Worm (Caenorhabditis elegans) whole organism, midembryonic: ENCODE results near the gene M116.5.

Experiments
- T22C8.4 ChIP-seq: fragments of 200-800 bp; sonication (Bioruptor generic); IDR thresholded peaks from 2 replicates; pipeline ENCODE4 v1.3.6; 2022; ENCODE audit warnings: missing genetic modification characterization, missing compliant biosample characterization
- cog-1 ChIP-seq: sonication (generic microtip); optimal IDR thresholded peaks from 2 replicates; lab custom pipeline; 2016; ENCODE audit warnings: missing genetic modification characterization, missing compliant biosample characterization
- flt-1 ChIP-seq: fragments of 200-800 bp; sonication (Bioruptor generic); IDR thresholded peaks from 2 replicates; pipeline ENCODE4 v1.3.6; 2022; ENCODE audit warnings: missing genetic modification characterization, missing compliant biosample characterization
- klf-2 ChIP-seq: fragments of 200-800 bp; sonication (Bioruptor generic); conservative IDR thresholded peaks from 2 replicates; pipeline ENCODE4 v1.3.6; 2022; ENCODE audit warnings: missing genetic modification reagents, missing genetic modification characterization, missing compliant biosample characterization
- med-1 ChIP-seq: sonication (generic microtip); optimal IDR thresholded peaks from 2 replicates; lab custom pipeline; 2017; ENCODE audit warnings: missing genetic modification characterization, mild to moderate bottlenecking, missing compliant biosample characterization, antibody characterized with exemption, missing genetic modification reagents; ENCODE audit not compliant: insufficient read depth
- ref-1 ChIP-seq: fragments of 200-800 bp; sonication (Bioruptor generic); conservative IDR thresholded peaks from 2 replicates; pipeline ENCODE4 v1.3.6; 2022; ENCODE audit warnings: missing genetic modification reagents, missing genetic modification characterization, missing compliant biosample characterization
- tab-1 ChIP-seq: fragments of 200-800 bp; sonication (Bioruptor generic); IDR thresholded peaks from 2 replicates; pipeline ENCODE4 v1.3.6; 2022; ENCODE audit warnings: missing genetic modification characterization, missing compliant biosample characterization
- ztf-23 ChIP-seq: fragments of 200-800 bp; sonication (Bioruptor generic); IDR thresholded peaks from 2 replicates; pipeline ENCODE4 v1.3.6; 2022; ENCODE audit warnings: missing genetic modification reagents, missing genetic modification characterization, missing compliant biosample characterization
- ztf-29 ChIP-seq: fragments of 200-800 bp; sonication (Bioruptor generic); IDR thresholded peaks from 2 replicates; pipeline ENCODE4 v1.3.6; 2022; ENCODE audit warnings: missing genetic modification reagents, missing genetic modification characterization, missing compliant biosample characterization

M116.5 gene

ce11 chrIV:8451709-8452248 lies 30.9 kb upstream of the M116.5 start, which contains the start of gene eppl-1:
TSS of gene eppl-1 (minus strand) at chrIV:8451759.
- TF ChIP-seq ref-1 (GFP tag; lab: Robert Waterston, UW), result no peak

DNA sequence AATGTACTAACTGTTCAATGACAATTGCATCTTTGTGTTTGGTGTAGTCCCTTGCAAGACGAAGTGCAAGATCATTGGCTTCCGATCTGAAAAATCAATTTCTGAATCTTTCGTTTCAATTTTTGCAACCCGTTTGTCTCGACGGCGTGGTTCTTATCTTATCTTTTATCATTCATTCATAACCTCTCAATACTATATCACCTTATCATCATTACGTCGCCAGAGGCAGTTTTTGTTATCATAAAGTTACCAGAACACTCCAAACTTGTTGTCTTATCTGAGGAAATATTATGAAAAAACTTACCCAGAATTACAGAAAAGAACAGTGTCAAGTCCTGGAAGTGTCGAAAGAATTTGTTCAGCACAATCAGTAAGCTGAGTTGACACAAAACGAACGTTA lies 29.7 kb upstream of the M116.5 start:
- TF ChIP-seq cog-1 (tag; lab: Kevin White, UChicago), result no peak
- TF ChIP-seq med-1, result no peak
- TF ChIP-seq T22C8.4 (GFP tag; lab: Robert Waterston, UW), result no peak
- TF ChIP-seq ztf-23, result no peak

DNA sequence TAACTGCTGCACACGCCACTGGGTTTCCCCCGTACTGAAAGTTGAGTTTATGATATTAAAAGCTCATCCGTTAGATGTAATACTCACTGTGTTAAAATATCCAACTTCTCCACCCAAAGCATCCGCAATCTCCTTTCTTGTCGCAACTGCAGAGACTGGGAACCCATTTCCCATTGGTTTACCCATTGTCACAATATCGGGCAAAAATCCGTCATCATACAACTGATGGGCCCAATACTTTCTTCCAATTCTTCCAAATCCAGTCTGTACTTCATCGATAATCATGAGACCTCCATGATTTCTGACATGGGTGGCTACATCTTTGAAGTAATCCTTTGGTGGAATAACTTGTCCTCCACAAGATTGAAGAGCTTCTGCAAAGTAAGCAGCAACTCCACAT lies 29.0 kb upstream of the M116.5 start:
- TF ChIP-seq ztf-29 (no peak), flt-1 (GFP tag; lab: Robert Waterston, UW) (no peak), ztf-23 (no peak), tab-1 (no peak), med-1 (no peak), ref-1 (GFP tag; lab: Robert Waterston, UW) (no peak), cog-1 (tag; lab: Kevin White, UChicago) (no peak), T22C8.4 (GFP tag; lab: Robert Waterston, UW) (no peak), klf-2 (GFP tag; lab: Robert Waterston, UW) (no peak)

DNA sequence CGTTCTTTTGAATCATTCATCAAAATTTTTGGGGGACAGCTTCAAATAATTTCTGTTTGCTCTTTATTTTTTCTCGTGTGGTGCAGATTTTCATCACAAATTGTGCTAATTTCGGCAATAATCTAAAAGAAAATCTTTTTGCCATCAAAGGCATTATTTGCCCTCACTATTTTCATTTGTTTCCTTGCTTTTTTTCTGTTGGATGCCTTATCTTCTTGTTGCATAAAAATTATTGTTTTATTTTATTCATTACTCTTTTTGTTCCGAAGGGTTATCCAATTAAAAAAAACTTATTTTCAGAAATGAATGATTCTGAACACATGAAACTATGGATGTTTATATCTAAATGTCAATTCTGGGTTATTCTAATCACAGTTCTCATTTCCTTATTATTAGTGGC lies 26.0 kb upstream of the M116.5 start, which contains the start of gene T01B11.1:
Gene T01B11.1, plus strand, starts transcription at position 301 of the 400 bp plus-strand sequence.
- TF ChIP-seq ztf-23 (no peak), ztf-29 (no peak), ref-1 (GFP tag; lab: Robert Waterston, UW) (no peak), cog-1 (tag; lab: Kevin White, UChicago) (no peak), flt-1 (GFP tag; lab: Robert Waterston, UW) (no peak), klf-2 (GFP tag; lab: Robert Waterston, UW) (no peak), tab-1 (no peak), T22C8.4 (GFP tag; lab: Robert Waterston, UW) (no peak), med-1 (no peak)

DNA sequence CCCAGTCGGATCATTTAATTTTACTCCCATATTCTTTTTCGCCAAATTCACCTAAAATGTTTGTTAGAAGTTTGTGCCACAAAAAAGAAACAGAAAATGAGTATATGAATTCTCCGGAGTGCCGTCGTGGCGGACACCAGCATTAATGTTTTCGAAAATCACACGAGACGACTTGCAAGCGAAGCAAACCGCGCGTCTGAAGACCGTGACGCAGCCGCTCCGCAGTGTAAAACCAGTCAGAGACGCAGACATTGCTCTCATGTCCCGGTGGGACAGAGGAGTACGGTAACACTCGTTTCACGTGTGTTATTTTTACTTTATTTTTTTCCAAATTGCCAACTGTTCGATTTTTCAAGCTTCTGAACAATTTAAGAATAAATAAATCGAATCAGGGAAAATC lies 11.8 kb upstream of the M116.5 start, which contains the start of the genes T26A8.4 and pdtf-1:
Gene T26A8.4, minus strand, starts transcription at position 185 of the 400 bp plus-strand sequence.
Gene pdtf-1, plus strand, starts transcription at position 330 of the 400 bp plus-strand sequence.
- TF ChIP-seq ztf-29, result peak; percentile 59; the same call in 1 of the 2 replicates
- peak; percentile 94 for TF ChIP-seq cog-1 (tag; lab: Kevin White, UChicago)
- peak; percentile 73; the same call in 1 of the 2 replicates for TF ChIP-seq tab-1
- no peak for TF ChIP-seq med-1
- peak; percentile 51; the same call in 1 of the 2 replicates for TF ChIP-seq ztf-23
- TF ChIP-seq flt-1 (GFP tag; lab: Robert Waterston, UW), result peak; percentile 86
- TF ChIP-seq ref-1 (GFP tag; lab: Robert Waterston, UW), result no peak
- TF ChIP-seq T22C8.4 (GFP tag; lab: Robert Waterston, UW), result peak; percentile 29; the same call in 1 of the 2 replicates
- no peak for TF ChIP-seq klf-2 (GFP tag; lab: Robert Waterston, UW)

DNA sequence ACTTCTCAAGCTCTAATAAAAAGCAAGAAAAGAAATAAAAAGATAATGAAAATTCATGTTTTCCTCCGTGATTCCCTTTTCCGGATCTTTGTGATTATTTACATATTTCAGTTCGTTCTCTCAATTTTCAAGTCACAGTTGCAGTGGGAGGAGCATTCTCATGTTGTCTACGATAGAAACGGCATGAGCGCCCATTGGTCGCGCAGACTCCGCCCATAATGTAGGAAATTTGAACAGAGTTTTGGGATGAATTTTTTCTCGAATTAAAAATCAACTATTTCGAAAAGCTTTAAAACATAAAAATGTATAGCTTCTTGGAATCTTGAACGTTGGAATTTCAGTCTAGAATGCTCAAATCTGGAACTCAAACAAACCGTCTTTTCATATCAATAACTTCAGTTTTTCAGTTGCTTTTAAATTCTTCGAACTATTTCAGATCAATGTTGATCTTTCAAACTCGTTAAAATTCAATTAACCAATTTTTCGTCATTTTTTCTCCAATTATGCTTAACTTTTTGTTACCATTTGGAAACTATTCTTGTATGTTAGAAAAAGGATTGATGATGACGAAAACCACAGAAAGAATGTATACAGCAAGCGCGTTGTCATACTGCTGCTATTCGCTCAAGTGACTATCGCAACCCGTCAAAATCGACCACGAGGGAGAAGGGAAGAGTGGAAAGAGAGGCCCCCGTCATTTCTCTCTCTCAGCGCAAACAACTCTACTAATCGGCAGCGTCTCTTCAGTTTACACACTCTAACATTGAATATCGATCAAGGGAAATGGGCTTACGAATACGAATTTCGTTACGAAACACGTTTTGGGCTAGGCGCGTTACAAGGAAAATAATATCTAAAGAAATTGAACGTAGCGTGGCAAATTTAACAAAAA lies 11.0 kb upstream of the M116.5 start:
- TF ChIP-seq ztf-23 (peak; percentile 35; the same call in 1 of the 2 replicates), T22C8.4 (GFP tag; lab: Robert Waterston, UW) (peak; percentile 86), ref-1 (GFP tag; lab: Robert Waterston, UW) (no peak), flt-1 (GFP tag; lab: Robert Waterston, UW) (peak; percentile 83), klf-2 (GFP tag; lab: Robert Waterston, UW) (no peak), ztf-29 (peak; percentile 86)

ce11 chrIV:8428492-8428891 lies 7.6 kb upstream of the M116.5 start:
- TF ChIP-seq tab-1, result 0 out of 2 replicates have a peak, but pooled peaks have one; percentile 74
- no peak for TF ChIP-seq ztf-29
- peak; percentile 43 for TF ChIP-seq cog-1 (tag; lab: Kevin White, UChicago)
- no peak for TF ChIP-seq ref-1 (GFP tag; lab: Robert Waterston, UW)
- TF ChIP-seq ztf-23, result 0 out of 2 replicates have a peak, but pooled peaks have one; percentile 22
- TF ChIP-seq flt-1 (GFP tag; lab: Robert Waterston, UW), result peak; percentile 76

DNA sequence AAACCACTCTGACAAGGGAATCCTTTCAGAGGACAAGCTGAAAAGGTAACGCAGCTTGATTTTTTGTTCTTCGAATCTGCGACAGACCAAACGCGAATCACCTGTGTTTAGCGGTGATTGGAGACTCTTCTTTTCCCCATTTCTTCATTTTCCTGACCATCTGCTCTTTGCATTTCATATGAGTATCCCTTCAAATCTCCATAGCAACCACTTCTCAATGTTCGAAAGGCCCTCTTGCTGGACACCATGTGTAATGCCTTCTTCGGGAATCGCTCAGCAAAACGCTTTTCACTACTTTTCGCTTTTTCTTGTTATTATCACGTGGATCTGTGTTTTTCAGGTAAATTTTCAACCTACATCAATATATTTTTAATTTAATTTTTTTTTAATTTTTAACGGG lies 5.7 kb upstream of the M116.5 start, which contains the start of the genes T26A8.3 and tmem-231:
Gene T26A8.3, minus strand, starts transcription at position 101 of the 400 bp plus-strand sequence.
Gene tmem-231, plus strand, starts transcription at position 249 of the 400 bp plus-strand sequence.
- no peak for TF ChIP-seq med-1
- no peak for TF ChIP-seq ref-1 (GFP tag; lab: Robert Waterston, UW)
- no peak for TF ChIP-seq flt-1 (GFP tag; lab: Robert Waterston, UW)
- TF ChIP-seq ztf-29, result no peak
- no peak for TF ChIP-seq ztf-23
- no peak for TF ChIP-seq tab-1
- no peak for TF ChIP-seq cog-1 (tag; lab: Kevin White, UChicago)
- TF ChIP-seq klf-2 (GFP tag; lab: Robert Waterston, UW), result no peak
- TF ChIP-seq T22C8.4 (GFP tag; lab: Robert Waterston, UW), result no peak

DNA sequence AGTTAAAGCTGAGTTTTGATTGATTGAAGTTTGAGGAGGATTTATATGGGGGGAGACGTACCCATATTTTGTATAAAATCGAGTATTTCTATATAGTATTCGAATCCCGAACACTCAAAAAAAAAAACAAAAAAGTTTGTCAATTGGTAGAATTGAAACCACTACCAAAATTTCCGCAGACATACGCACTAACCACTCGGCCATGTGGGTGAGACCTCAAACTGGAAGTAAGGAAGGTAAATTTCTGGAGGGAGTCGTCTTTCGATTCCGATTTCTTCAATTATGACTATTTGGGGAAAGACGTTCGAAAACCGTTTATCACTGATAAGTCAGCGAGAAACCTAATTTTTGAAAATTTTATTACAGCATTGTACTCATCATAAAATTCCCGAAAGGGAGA lies 8.3 kb downstream of the M116.5 start:
- peak; percentile 31; the same call in 1 of the 2 replicates for TF ChIP-seq tab-1
- TF ChIP-seq ztf-23, result 0 out of 2 replicates have a peak, but pooled peaks have one; percentile 56
- peak; percentile 73 for TF ChIP-seq flt-1 (GFP tag; lab: Robert Waterston, UW)
- peak; percentile 54; the same call in 1 of the 2 replicates for TF ChIP-seq ref-1 (GFP tag; lab: Robert Waterston, UW)
- TF ChIP-seq T22C8.4 (GFP tag; lab: Robert Waterston, UW), result peak; percentile 53; the same call in 1 of the 2 replicates

DNA sequence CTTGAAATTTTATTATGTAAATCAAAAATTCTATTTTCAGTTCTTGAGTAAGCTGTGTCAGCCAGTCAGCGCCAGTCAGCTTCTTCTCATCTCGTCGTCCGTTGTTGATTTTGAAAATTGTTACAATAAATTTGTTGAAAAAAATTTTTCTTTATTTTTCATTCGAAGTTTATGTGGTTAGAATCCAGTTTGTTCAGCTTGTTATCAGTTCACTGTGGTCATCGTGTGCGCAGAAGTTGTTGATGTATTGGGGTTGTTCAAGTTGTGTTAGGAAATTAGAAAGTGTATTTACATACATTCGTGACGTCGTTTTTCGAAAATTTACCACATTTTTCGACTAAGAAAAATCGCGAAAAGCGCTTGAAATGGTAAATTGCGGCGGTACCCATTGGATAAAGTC lies 23.0 kb downstream of the M116.5 start:
- TF ChIP-seq T22C8.4 (GFP tag; lab: Robert Waterston, UW) (no peak), ref-1 (GFP tag; lab: Robert Waterston, UW) (no peak), ztf-23 (no peak), tab-1 (no peak)
